Worm (Caenorhabditis elegans): Measurements from ENCODE around the gene C08B6.11.

ce11 chrV:10154698-10155097 lies 47.3 kb downstream of the C08B6.11 start, which contains the start of gene srsx-29:
- TF ChIP-seq unc-39 (tag; optimal IDR thresholded peaks at IDR 0.05) (no peak), ceh-82 (tag; optimal IDR thresholded peaks at IDR 0.05) (no peak), nhr-21 (tag; optimal IDR thresholded peaks at IDR 0.05) (no peak), egl-27 (tag; optimal IDR thresholded peaks at IDR 0.05) (no peak), elt-1 (tag; optimal IDR thresholded peaks at IDR 0.05) (no peak), unc-62 (GFP tag; optimal IDR thresholded peaks at IDR 0.05) (no peak), ama-1 (optimal IDR thresholded peaks at IDR 0.05) (no peak), dmd-4 (tag; optimal IDR thresholded peaks at IDR 0.05) (no peak), lin-39 (tag; optimal IDR thresholded peaks at IDR 0.05) (no peak), skn-1 (tag; optimal IDR thresholded peaks at IDR 0.05) (no peak)
